Worm (Caenorhabditis elegans): ENCODE results near the gene W06G6.20.

DNA sequence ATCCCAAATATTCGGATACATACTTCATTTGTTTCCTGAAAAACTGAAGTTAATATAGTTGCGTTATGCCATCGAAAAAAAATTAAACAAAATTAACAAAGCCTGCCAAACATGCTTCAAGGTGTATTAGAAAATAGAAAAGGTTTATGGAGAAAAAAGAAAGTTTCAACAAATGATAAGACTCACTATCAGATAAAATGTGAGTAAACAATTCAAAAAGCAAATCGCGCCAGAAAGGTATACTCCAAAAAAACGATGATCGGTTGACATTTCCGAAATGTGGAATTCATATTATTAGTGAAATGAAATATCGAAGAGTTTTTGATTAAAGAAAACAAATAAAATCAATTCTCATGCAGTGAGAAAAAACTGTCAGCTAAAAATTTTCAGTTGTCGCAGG is 27.3 kb downstream of the W06G6.20 start, which contains the start of gene Y70C5A.3:
- TF ChIP-seq cog-1 (tag; optimal IDR thresholded peaks at IDR 0.05) = no peak
- TF ChIP-seq ztf-23 (GFP tag; IDR thresholded peaks at IDR 0.05) = no peak
- TF ChIP-seq T22C8.4 (GFP tag; IDR thresholded peaks at IDR 0.05) = no peak
- no peak for TF ChIP-seq tab-1 (GFP tag; IDR thresholded peaks at IDR 0.05)
- no peak for TF ChIP-seq flt-1 (GFP tag; IDR thresholded peaks at IDR 0.05)

Data from whole organism, midembryonic.